Fruit fly (Drosophila melanogaster) whole organism, pupa: Measurements from ENCODE around the gene CG9933.

Experiments
- CG10348 ChIP-seq: fragments of 200-800 bp; sonication (Bioruptor generic); IDR thresholded peaks from 2 replicates; pipeline ENCODE4 v1.3.6; 2022; ENCODE audit warnings: missing biosample characterization, missing genetic modification characterization
- CG14655 ChIP-seq: fragments of 200-800 bp; sonication (Bioruptor generic); optimal IDR thresholded peaks from 3 replicates; lab custom pipeline; 2017; ENCODE audit warnings: mild to moderate bottlenecking, missing biosample characterization, missing genetic modification reagents, missing genetic modification characterization
- CG8159 ChIP-seq: fragments of 200-800 bp; sonication (Bioruptor generic); optimal IDR thresholded peaks from 3 replicates; lab custom pipeline; 2018; ENCODE audit warnings: missing biosample characterization, mild to moderate bottlenecking, missing genetic modification characterization, moderate library complexity
- CG9948 ChIP-seq: fragments of 200-800 bp; sonication (Bioruptor generic); optimal IDR thresholded peaks from 2 replicates; lab custom pipeline; 2018; ENCODE audit warnings: missing biosample characterization, mild to moderate bottlenecking, missing genetic modification characterization, moderate library complexity
- Ets98B ChIP-seq: fragments of 200-800 bp; sonication (Bioruptor generic); IDR thresholded peaks from 2 replicates; pipeline ENCODE4 v1.3.6; 2022; ENCODE audit warnings: missing biosample characterization, missing genetic modification characterization
- Pif1A ChIP-seq: fragments of 200-800 bp; sonication (Bioruptor generic); optimal IDR thresholded peaks from 3 replicates; lab custom pipeline; 2016; ENCODE audit warnings: missing biosample characterization, missing genetic modification characterization
- Snoo ChIP-seq: fragments of 200-800 bp; sonication (Bioruptor generic); optimal IDR thresholded peaks from 3 replicates; lab custom pipeline; 2017; ENCODE audit warnings: missing biosample characterization, mild to moderate bottlenecking, missing genetic modification characterization, inconsistent platforms
- gl ChIP-seq: fragments of 200-800 bp; sonication (Bioruptor generic); optimal IDR thresholded peaks from 2 replicates; lab custom pipeline; 2018; ENCODE audit warnings: missing biosample characterization, mild to moderate bottlenecking, missing genetic modification characterization
- rn ChIP-seq: fragments of 200-800 bp; sonication (Bioruptor generic); IDR thresholded peaks from 2 replicates; pipeline ENCODE4 v1.3.6; 2022; ENCODE audit warnings: missing biosample characterization, missing genetic modification characterization

- TF ChIP-seq Pif1A: no peak
- TF ChIP-seq gl (tag; lab: Kevin White, UChicago): no peak
- no peak for TF ChIP-seq CG9948 (tag; lab: Kevin White, UChicago)
- TF ChIP-seq CG10348 (GFP tag; lab: Robert Waterston, UW): no peak
- no peak for TF ChIP-seq CG8159 (tag; lab: Kevin White, UChicago)
- no peak for TF ChIP-seq CG14655 (GFP tag; lab: Kevin White, UChicago)
- no peak for TF ChIP-seq rn
- TF ChIP-seq Snoo (tag; lab: Kevin White, UChicago): no peak
- no peak for TF ChIP-seq Ets98B (GFP tag; lab: Robert Waterston, UW)
These were observed 24.8 kb upstream of the CG9933 start for dm6 chr2L:13045924-13046323.
